Fruit fly (Drosophila melanogaster): ENCODE measurements around the gene Nmdmc.

Gene Nmdmc

DNA sequence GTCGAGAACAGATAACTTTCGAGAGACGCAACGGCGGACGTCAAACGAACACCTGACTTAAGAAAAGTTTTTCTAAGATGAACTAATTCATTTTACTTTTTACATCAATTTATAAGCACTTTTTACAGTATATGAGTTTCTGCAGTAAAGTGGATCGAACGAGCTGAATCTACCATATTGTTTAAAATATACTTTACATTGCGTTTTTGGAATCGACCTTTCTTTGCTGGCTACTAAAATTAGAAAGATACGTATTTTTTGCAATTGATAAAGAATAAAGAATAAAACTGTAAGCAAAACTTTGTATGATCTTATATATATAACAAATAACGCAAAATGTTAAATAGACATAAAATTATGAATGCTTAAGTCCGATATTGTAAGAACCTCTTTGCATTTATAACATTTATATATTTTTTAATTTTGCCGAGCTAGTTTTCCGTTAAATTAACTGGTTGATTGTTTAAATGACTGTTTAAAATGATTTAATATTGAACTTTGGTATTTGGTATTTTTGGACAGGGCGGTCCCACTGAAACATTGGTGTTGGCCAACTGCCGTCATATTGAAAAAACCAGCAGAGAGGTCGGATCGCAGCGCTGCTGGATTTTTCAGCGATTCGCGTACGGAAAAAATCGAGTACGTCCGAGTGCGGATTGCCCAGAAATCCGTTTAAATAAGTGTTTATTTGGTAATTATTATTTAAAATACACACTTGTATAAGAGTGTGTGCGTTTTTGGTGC lies 1.8 kb upstream of the Nmdmc start, which contains the start of gene Kdm2 (continued):
- TF ChIP-seq ewg (GFP tag; optimal IDR thresholded peaks at IDR 0.05) (no peak), grau (tag; optimal IDR thresholded peaks at IDR 0.05) (peak; percentile 27), Lhr (GFP tag; optimal IDR thresholded peaks at IDR 0.05) (peak; percentile 29), Elba2 (GFP tag; optimal IDR thresholded peaks at IDR 0.05) (no peak), lilli (GFP tag; optimal IDR thresholded peaks at IDR 0.05) (peak; percentile 7), CG11696 (GFP tag; IDR thresholded peaks at IDR 0.05) (no peak), ash1 (GFP tag; optimal IDR thresholded peaks at IDR 0.05) (no peak), CG7839 (tag; optimal IDR thresholded peaks at IDR 0.05) (peak; percentile 31), gem (tag; optimal IDR thresholded peaks at IDR 0.05) (peak; percentile 12), mam (GFP tag; optimal IDR thresholded peaks at IDR 0.05) (no peak), ap (GFP tag; IDR thresholded peaks at IDR 0.05) (no peak), Xrp1 (GFP tag; IDR thresholded peaks at IDR 0.05) (no peak), Lpt (GFP tag; optimal IDR thresholded peaks at IDR 0.05) (no peak), CG15011 (GFP tag; optimal IDR thresholded peaks at IDR 0.05) (no peak), CG33557 (GFP tag; optimal IDR thresholded peaks at IDR 0.05) (no peak), ems (GFP tag; optimal IDR thresholded peaks at IDR 0.05) (no peak), ato (GFP tag; IDR thresholded peaks at IDR 0.05; ENCODE audit: partially characterized antibody) (no peak), vvl (GFP tag; IDR thresholded peaks at IDR 0.05) (no peak), CG17385 (GFP tag; optimal IDR thresholded peaks at IDR 0.05) (peak; percentile 42), CG16815 (GFP tag; optimal IDR thresholded peaks at IDR 0.05) (no peak), CG8478 (optimal IDR thresholded peaks at IDR 0.05) (no peak), Hsf (GFP tag; optimal IDR thresholded peaks at IDR 0.05) (no peak), dimm (GFP tag; IDR thresholded peaks at IDR 0.05) (no peak), pros (GFP tag; optimal IDR thresholded peaks at IDR 0.05) (no peak), dm (GFP tag; optimal IDR thresholded peaks at IDR 0.05) (no peak), mirr (GFP tag; optimal IDR thresholded peaks at IDR 0.05) (no peak), Rfx (GFP tag; IDR thresholded peaks at IDR 0.05) (no peak), CG3995 (GFP tag; optimal IDR thresholded peaks at IDR 0.05) (no peak), Nf-YC (tag; optimal IDR thresholded peaks at IDR 0.05) (no peak), CG14965 (GFP tag; optimal IDR thresholded peaks at IDR 0.05; ENCODE audit: borderline replicate concordance) (no peak), TFAM (GFP tag; optimal IDR thresholded peaks at IDR 0.05) (no peak), CG10654 (GFP tag; optimal IDR thresholded peaks at IDR 0.05) (no peak), CG3163 (GFP tag; optimal IDR thresholded peaks at IDR 0.05) (no peak), Dref (GFP tag; IDR thresholded peaks at IDR 0.05) (no peak), CG4282 (GFP tag; optimal IDR thresholded peaks at IDR 0.05) (no peak), row (GFP tag; IDR thresholded peaks at IDR 0.05) (no peak), CG34422 (GFP tag; IDR thresholded peaks at IDR 0.05) (no peak), Atf3 (GFP tag; optimal IDR thresholded peaks at IDR 0.05) (no peak), HLH4C (GFP tag; IDR thresholded peaks at IDR 0.05; ENCODE audit: partially characterized antibody) (no peak), CG8281 (tag; optimal IDR thresholded peaks at IDR 0.05) (peak; percentile 18), shn (GFP tag; optimal IDR thresholded peaks at IDR 0.05) (no peak), Sry-δ (GFP tag; optimal IDR thresholded peaks at IDR 0.05) (no peak), CG32772 (GFP tag; IDR thresholded peaks at IDR 0.05) (no peak), unpg (GFP tag; optimal IDR thresholded peaks at IDR 0.05) (peak; percentile 18), jumu (GFP tag; optimal IDR thresholded peaks at IDR 0.05) (no peak), MESR4 (GFP tag; optimal IDR thresholded peaks at IDR 0.05) (peak; percentile 74), Dek (tag; optimal IDR thresholded peaks at IDR 0.05) (peak; percentile 57), ara (GFP tag; IDR thresholded peaks at IDR 0.05) (no peak), NC2β (GFP tag; optimal IDR thresholded peaks at IDR 0.05) (no peak), CG9727 (GFP tag; optimal IDR thresholded peaks at IDR 0.05) (no peak), cwo (GFP tag; optimal IDR thresholded peaks at IDR 0.05) (no peak)

All from whole organism, embryonic.